Fruit fly (Drosophila melanogaster) whole organism, embryonic: ENCODE results near the gene CG6051.
A peak's percentile ranks its signal among the peaks of the same experiment; 100 is the strongest.

Experiments
- BtbVII ChIP-seq: fragments of 200-800 bp; sonication (Bioruptor generic); optimal IDR thresholded peaks from 3 replicates; lab custom pipeline; 2017; ENCODE audit warnings: missing biosample characterization, mild to moderate bottlenecking, missing genetic modification characterization
- CG10147 ChIP-seq: fragments of 200-800 bp; sonication (Bioruptor generic); optimal IDR thresholded peaks from 2 replicates; lab custom pipeline; 2019; ENCODE audit warnings: missing biosample characterization, mild to moderate bottlenecking, missing genetic modification characterization, moderate library complexity
- CG10267 ChIP-seq: fragments of 200-800 bp; sonication (Bioruptor generic); optimal IDR thresholded peaks from 2 replicates; lab custom pipeline; 2018; ENCODE audit warnings: missing biosample characterization, mild to moderate bottlenecking, missing genetic modification characterization, moderate library complexity
- CG10274 ChIP-seq: fragments of 200-800 bp; sonication (Bioruptor generic); optimal IDR thresholded peaks from 3 replicates; lab custom pipeline; 2017; ENCODE audit warnings: missing biosample characterization, mild to moderate bottlenecking, missing genetic modification characterization
- CG10959 ChIP-seq: fragments of 200-800 bp; sonication (Bioruptor generic); IDR thresholded peaks from 2 replicates; pipeline ENCODE4 v1.3.6; 2022; ENCODE audit warnings: missing biosample characterization, missing genetic modification characterization
- CG11093 ChIP-seq: fragments of 200-800 bp; sonication (Bioruptor generic); IDR thresholded peaks from 3 replicates; pipeline ENCODE4 v1.3.6; 2022; ENCODE audit warnings: missing biosample characterization, missing genetic modification characterization
- CG14441 ChIP-seq: fragments of 200-800 bp; sonication (Bioruptor generic); IDR thresholded peaks from 2 replicates; pipeline ENCODE4 v1.3.6; 2022; ENCODE audit warnings: missing biosample characterization, missing genetic modification characterization
- CG1529 ChIP-seq: fragments of 200-800 bp; sonication (Bioruptor generic); optimal IDR thresholded peaks from 3 replicates; lab custom pipeline; 2018; ENCODE audit warnings: missing biosample characterization, missing genetic modification characterization
- CG15514 ChIP-seq: fragments of 200-800 bp; sonication (Bioruptor generic); optimal IDR thresholded peaks from 3 replicates; lab custom pipeline; 2017; ENCODE audit warnings: missing biosample characterization, missing genetic modification characterization, mild to moderate bottlenecking, moderate library complexity, missing genetic modification reagents
- CG2116 ChIP-seq: fragments of 200-800 bp; sonication (Bioruptor generic); optimal IDR thresholded peaks from 3 replicates; lab custom pipeline; 2018; ENCODE audit warnings: missing biosample characterization, mild to moderate bottlenecking, missing genetic modification characterization
- CG33557 ChIP-seq: fragments of 200-800 bp; sonication (Bioruptor generic); optimal IDR thresholded peaks from 2 replicates; lab custom pipeline; 2019; ENCODE audit warnings: missing biosample characterization, mild to moderate bottlenecking, missing genetic modification characterization, moderate library complexity
- CG3407 ChIP-seq: fragments of 200-800 bp; sonication (Bioruptor generic); optimal IDR thresholded peaks from 2 replicates; lab custom pipeline; 2018; ENCODE audit warnings: missing biosample characterization, mild to moderate bottlenecking, missing genetic modification characterization
- CG34224 ChIP-seq: fragments of 200-800 bp; sonication (Bioruptor generic); IDR thresholded peaks from 3 replicates; pipeline ENCODE4 v1.3.6; 2022; ENCODE audit warnings: missing biosample characterization, missing genetic modification characterization; ENCODE audit not compliant: partially characterized antibody
- CG4424 ChIP-seq: fragments of 200-800 bp; sonication (Bioruptor generic); optimal IDR thresholded peaks from 3 replicates; lab custom pipeline; 2016; ENCODE audit warnings: missing biosample characterization, missing genetic modification characterization
- CG4730 ChIP-seq: fragments of 200-800 bp; sonication (Bioruptor generic); IDR thresholded peaks from 2 replicates; pipeline ENCODE4 v1.3.6; 2022; ENCODE audit warnings: missing biosample characterization, missing genetic modification characterization
- CG6272 ChIP-seq: fragments of 200-800 bp; sonication (Bioruptor generic); IDR thresholded peaks from 2 replicates; pipeline ENCODE4 v1.3.6; 2022; ENCODE audit warnings: missing biosample characterization, missing genetic modification characterization
- CG7786 ChIP-seq: fragments of 200-800 bp; sonication (Bioruptor generic); optimal IDR thresholded peaks from 2 replicates; lab custom pipeline; 2016; ENCODE audit warnings: missing biosample characterization, missing genetic modification characterization
- CG8359 ChIP-seq: fragments of 200-800 bp; sonication (Bioruptor generic); optimal IDR thresholded peaks from 2 replicates; lab custom pipeline; 2017; ENCODE audit warnings: missing biosample characterization, mild to moderate bottlenecking, missing genetic modification characterization, borderline replicate concordance
- CG9797 ChIP-seq: fragments of 200-800 bp; sonication (Bioruptor generic); optimal IDR thresholded peaks from 3 replicates; lab custom pipeline; 2018; ENCODE audit warnings: missing biosample characterization, mild to moderate bottlenecking, missing genetic modification characterization
- D19B ChIP-seq: fragments of 200-800 bp; sonication (Bioruptor generic); optimal IDR thresholded peaks from 2 replicates; lab custom pipeline; 2017; ENCODE audit warnings: missing biosample characterization, mild to moderate bottlenecking, missing genetic modification characterization
- Dbx ChIP-seq: fragments of 200-800 bp; sonication (Bioruptor generic); IDR thresholded peaks from 3 replicates; pipeline ENCODE4 v1.3.6; 2022; ENCODE audit warnings: missing biosample characterization, missing genetic modification characterization
- Dip2 ChIP-seq: fragments of 200-800 bp; sonication (Bioruptor generic); IDR thresholded peaks from 2 replicates; pipeline ENCODE4 v1.3.6; 2022; ENCODE audit warnings: missing biosample characterization, missing genetic modification characterization
- Eip74EF ChIP-seq, 2 experiments: fragments of 200-800 bp in 1 of 2; fragments of >200 bp in 1 of 2; sonication (Bioruptor generic) in 1 of 2; optimal IDR thresholded peaks; 2 replicates each; lab custom pipeline; 2017 to 2019; ENCODE audit warnings: missing biosample characterization in 2 of 2, missing genetic modification characterization in 2 of 2, mild to moderate bottlenecking in 1 of 2, moderate library complexity in 1 of 2
- Ets97D ChIP-seq: fragments of 200-800 bp; sonication (Bioruptor generic); optimal IDR thresholded peaks from 3 replicates; lab custom pipeline; 2016; ENCODE audit warnings: missing biosample characterization, missing genetic modification characterization
- Meics ChIP-seq: fragments of 200-800 bp; sonication (Bioruptor generic); optimal IDR thresholded peaks from 2 replicates; lab custom pipeline; 2017; ENCODE audit warnings: missing biosample characterization, mild to moderate bottlenecking, missing genetic modification characterization
- NC2β ChIP-seq: fragments of 200-800 bp; sonication (Bioruptor generic); optimal IDR thresholded peaks from 2 replicates; lab custom pipeline; 2016; ENCODE audit warnings: missing biosample characterization, missing genetic modification characterization
- Poxn ChIP-seq: fragments of 200-800 bp; sonication (Bioruptor generic); IDR thresholded peaks from 2 replicates; pipeline ENCODE4 v1.3.6; 2022; ENCODE audit warnings: missing biosample characterization, missing genetic modification characterization
- Ptx1 ChIP-seq: fragments of 200-800 bp; sonication (Bioruptor generic); IDR thresholded peaks from 2 replicates; pipeline ENCODE4 v1.3.6; 2022; ENCODE audit warnings: missing biosample characterization, missing genetic modification characterization
- Scr ChIP-seq: fragments of 200-800 bp; sonication (Bioruptor generic); IDR thresholded peaks from 2 replicates; pipeline ENCODE4 v1.3.6; 2022; ENCODE audit warnings: missing biosample characterization, missing genetic modification characterization; ENCODE audit not compliant: partially characterized antibody
- crp ChIP-seq, 2 experiments: fragments of 200-800 bp; sonication (Bioruptor generic); optimal IDR thresholded peaks; 2 replicates in 1 of 2; 3 replicates in 1 of 2; lab custom pipeline; 2017; ENCODE audit warnings: missing biosample characterization in 2 of 2, missing genetic modification characterization in 2 of 2, mild to moderate bottlenecking in 1 of 2, moderate library complexity in 1 of 2
- cwo ChIP-seq: fragments of 200-800 bp; sonication (Bioruptor generic); optimal IDR thresholded peaks from 3 replicates; lab custom pipeline; 2017; ENCODE audit warnings: missing biosample characterization, missing genetic modification characterization, mild to moderate bottlenecking, moderate library complexity, missing genetic modification reagents
- emc ChIP-seq: fragments of 200-800 bp; sonication (Bioruptor generic); optimal IDR thresholded peaks from 2 replicates; lab custom pipeline; 2016; ENCODE audit warnings: missing biosample characterization, missing genetic modification characterization
- esg ChIP-seq: fragments of 200-800 bp; sonication (Bioruptor generic); conservative IDR thresholded peaks from 2 replicates; pipeline ENCODE4 v1.3.6; 2022; ENCODE audit warnings: missing biosample characterization, missing genetic modification characterization
- gcm2 ChIP-seq: fragments of 200-800 bp; sonication (Bioruptor generic); optimal IDR thresholded peaks from 2 replicates; lab custom pipeline; 2016; ENCODE audit warnings: missing biosample characterization, missing genetic modification characterization
- gem ChIP-seq: fragments of 200-800 bp; sonication (Bioruptor generic); optimal IDR thresholded peaks from 2 replicates; lab custom pipeline; 2019; ENCODE audit warnings: missing biosample characterization, mild to moderate bottlenecking, missing genetic modification characterization, moderate library complexity
- grau ChIP-seq: fragments of 200-800 bp; optimal IDR thresholded peaks from 3 replicates; lab custom pipeline; 2019; ENCODE audit warnings: missing biosample characterization, mild to moderate bottlenecking, missing genetic modification characterization, moderate library complexity
- hkb ChIP-seq, 2 experiments: fragments of 200-800 bp in 1 of 2; fragments of >200 bp in 1 of 2; sonication (Bioruptor generic) in 1 of 2; IDR thresholded peaks in 1 of 2; optimal IDR thresholded peaks in 1 of 2; 2 replicates each; pipeline versions ENCODE4 v1.3.6 to Lab custom; 2017 to 2022; ENCODE audit warnings: missing biosample characterization in 1 of 2, missing genetic modification characterization in 1 of 2
- ind ChIP-seq: fragments of 200-800 bp; sonication (Bioruptor generic); optimal IDR thresholded peaks from 3 replicates; lab custom pipeline; 2016; ENCODE audit warnings: missing biosample characterization, missing genetic modification characterization
- lilli ChIP-seq: fragments of 200-800 bp; sonication (Bioruptor generic); optimal IDR thresholded peaks from 3 replicates; lab custom pipeline; 2016; ENCODE audit warnings: missing biosample characterization, missing genetic modification characterization
- luna ChIP-seq: fragments of 200-800 bp; sonication (Bioruptor generic); optimal IDR thresholded peaks from 2 replicates; lab custom pipeline; 2016; ENCODE audit warnings: missing biosample characterization, missing genetic modification characterization
- pros ChIP-seq: fragments of 200-800 bp; sonication (Bioruptor generic); optimal IDR thresholded peaks from 3 replicates; lab custom pipeline; 2019; ENCODE audit warnings: missing biosample characterization, mild to moderate bottlenecking, missing genetic modification characterization, moderate library complexity
- rib ChIP-seq: fragments of 200-800 bp; sonication (Bioruptor generic); IDR thresholded peaks from 2 replicates; pipeline ENCODE4 v1.3.6; 2022; ENCODE audit warnings: missing biosample characterization, missing genetic modification characterization
- salm ChIP-seq: fragments of 200-800 bp; sonication (Bioruptor generic); optimal IDR thresholded peaks from 2 replicates; lab custom pipeline; 2018; ENCODE audit warnings: missing biosample characterization, mild to moderate bottlenecking, missing genetic modification characterization
- sc ChIP-seq, 3 experiments: fragments of >200 bp in 2 of 3; fragments of 200-800 bp in 1 of 3; sonication (Bioruptor generic) in 1 of 3; optimal IDR thresholded peaks; 2 replicates in 2 of 3; 3 replicates in 1 of 3; lab custom pipeline; 2017; ENCODE audit warnings: mild to moderate bottlenecking in 1 of 3, missing biosample characterization in 1 of 3, missing genetic modification characterization in 1 of 3, missing genetic modification reagents in 1 of 3
- slbo ChIP-seq: fragments of 200-800 bp; sonication (Bioruptor generic); IDR thresholded peaks from 2 replicates; pipeline ENCODE4 v1.3.6; 2022; ENCODE audit warnings: missing biosample characterization, missing genetic modification characterization
- stc ChIP-seq: fragments of 200-800 bp; sonication (Bioruptor generic); IDR thresholded peaks from 2 replicates; pipeline ENCODE4 v1.3.6; 2022; ENCODE audit warnings: missing biosample characterization, missing genetic modification characterization
- usp ChIP-seq: fragments of >200 bp; optimal IDR thresholded peaks from 2 replicates; lab custom pipeline; 2017; ENCODE audit warnings: missing biosample characterization, missing genetic modification characterization

The CG6051 gene

DNA sequence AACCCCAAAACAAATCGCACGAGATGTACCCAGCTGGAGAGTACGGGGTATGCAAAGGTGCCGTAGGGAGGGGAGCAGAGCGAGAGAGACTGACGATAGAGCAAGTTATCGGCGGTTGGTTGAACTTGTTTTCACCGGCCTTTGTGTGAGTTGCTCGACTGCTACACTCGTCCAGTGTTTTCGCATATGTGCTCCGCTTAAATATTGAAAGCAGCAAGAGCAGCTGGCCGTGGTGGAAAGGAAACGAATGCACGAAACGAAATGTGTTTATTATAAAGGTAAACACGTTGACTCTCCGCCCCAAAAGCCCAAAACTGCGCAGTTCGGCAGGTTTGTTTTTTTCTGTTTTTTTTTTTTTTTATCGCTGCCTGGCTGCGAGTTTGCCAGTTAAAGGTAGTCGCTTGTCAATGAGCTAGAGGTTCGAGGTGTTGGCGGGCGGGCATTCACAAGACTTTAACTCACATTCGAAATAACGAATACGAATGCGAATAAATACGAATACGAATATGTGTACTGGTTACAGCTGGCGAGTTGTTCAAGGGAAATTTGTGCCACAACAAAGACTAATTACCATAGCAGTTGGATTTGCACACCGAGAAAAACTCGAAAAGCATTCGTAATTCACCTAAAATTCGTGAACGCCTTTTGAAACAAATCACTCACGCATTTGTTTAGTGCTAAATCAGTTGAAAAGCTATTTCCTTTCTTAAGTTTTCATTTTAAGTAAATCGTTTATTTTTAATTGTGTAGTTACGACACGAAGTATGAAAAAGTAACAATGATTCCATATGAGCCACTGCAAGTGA, 21.1 kb downstream of the CG6051 start:
- TF ChIP-seq CG4730 (GFP tag; lab: Robert Waterston, UW) (0 out of 2 replicates have a peak, but pooled peaks have one; percentile 20), CG7786 (GFP tag; lab: Kevin White, UChicago) (peak; percentile 41), CG10959 (GFP tag; lab: Robert Waterston, UW) (no peak), Eip74EF (GFP tag; optimal IDR thresholded peaks at IDR 0.05; lab: Kevin White, UChicago) (no peak), gem (tag; lab: Kevin White, UChicago) (no peak), slbo (GFP tag; lab: Robert Waterston, UW) (peak; percentile 60), Poxn (GFP tag; lab: Robert Waterston, UW) (no peak), CG2116 (GFP tag; lab: Kevin White, UChicago) (no peak), Ptx1 (GFP tag; lab: Robert Waterston, UW) (peak; percentile 32; the same call in 1 of the 2 replicates), esg (GFP tag; lab: Robert Waterston, UW) (peak; percentile 35; the same call in 1 of the 2 replicates), CG10274 (GFP tag; lab: Kevin White, UChicago) (no peak), Scr (GFP tag; lab: Robert Waterston, UW) (no peak), sc (optimal IDR thresholded peaks at IDR 0.05; lab: Kevin White, UChicago) (no peak), sc (GFP tag; optimal IDR thresholded peaks at IDR 0.05; lab: Kevin White, UChicago) (no peak), CG34224 (no peak), emc (GFP tag; lab: Kevin White, UChicago) (no peak), CG9797 (GFP tag; lab: Kevin White, UChicago) (no peak), CG14441 (GFP tag; lab: Robert Waterston, UW) (peak; percentile 25; the same call in 1 of the 2 replicates), gcm2 (no peak), rib (GFP tag; lab: Robert Waterston, UW) (peak; percentile 14; the same call in 1 of the 2 replicates), CG10147 (GFP tag; lab: Kevin White, UChicago) (no peak), grau (tag; lab: Kevin White, UChicago) (peak; percentile 50), CG8359 (GFP tag; lab: Kevin White, UChicago) (no peak), Dip2 (no peak), NC2β (no peak), hkb (optimal IDR thresholded peaks at IDR 0.05; lab: Kevin White, UChicago) (no peak), hkb (GFP tag; IDR thresholded peaks at IDR 0.05; lab: Robert Waterston, UW) (peak; percentile 39; the same call in 1 of the 2 replicates), D19B (GFP tag; lab: Kevin White, UChicago) (peak; percentile 90), CG3407 (GFP tag; lab: Kevin White, UChicago) (no peak), CG33557 (GFP tag; lab: Kevin White, UChicago) (no peak), CG6272 (GFP tag; lab: Robert Waterston, UW) (0 out of 2 replicates have a peak, but pooled peaks have one; percentile 10), luna (GFP tag; lab: Kevin White, UChicago) (peak; percentile 8), CG11093 (GFP tag; lab: Robert Waterston, UW) (no peak), CG15514 (GFP tag; lab: Kevin White, UChicago) (no peak), stc (peak; percentile 47; the same call in 1 of the 2 replicates), lilli (GFP tag; lab: Kevin White, UChicago) (peak; percentile 36), CG1529 (GFP tag; lab: Kevin White, UChicago) (no peak), Ets97D (no peak), ind (GFP tag; lab: Kevin White, UChicago) (peak; percentile 36), BtbVII (GFP tag; lab: Kevin White, UChicago) (no peak), Dbx (0 out of 3 replicates have a peak, but pooled peaks have one; percentile 14), cwo (GFP tag; lab: Kevin White, UChicago) (peak; percentile 75), pros (GFP tag; lab: Kevin White, UChicago) (no peak), CG10267 (tag; lab: Kevin White, UChicago) (no peak), Meics (GFP tag; lab: Kevin White, UChicago) (peak; percentile 54), CG4424 (GFP tag; lab: Kevin White, UChicago) (peak; percentile 13), crp (GFP tag; optimal IDR thresholded peaks at IDR 0.05; lab: Kevin White, UChicago) (no peak), usp (GFP tag; lab: Kevin White, UChicago) (no peak), salm (tag; lab: Kevin White, UChicago) (no peak)
